Worm (Caenorhabditis elegans): ENCODE data around the gene tba-4.
"Not testable (repeated sequence)": the region's sequence is repeated elsewhere in the genome, so short reads cannot be mapped to it uniquely, and the experiment has no call there.

The tba-4 gene

ce11 chrII:10930678-10931650, 12.5 kb downstream of the tba-4 start:
- TF ChIP-seq ceh-30 (tag; optimal IDR thresholded peaks at IDR 0.05) (no peak), madf-2 (tag; optimal IDR thresholded peaks at IDR 0.05) (no peak), rnt-1 (tag; optimal IDR thresholded peaks at IDR 0.05) (no peak), ceh-19 (GFP tag; optimal IDR thresholded peaks at IDR 0.05) (no peak), fax-1 (tag; optimal IDR thresholded peaks at IDR 0.05) (no peak), ceh-31 (tag; optimal IDR thresholded peaks at IDR 0.05) (no peak)

ce11 chrII:10932305-10932704, 13.8 kb downstream of the tba-4 start:
- no peak for TF ChIP-seq tbx-7 (tag; optimal IDR thresholded peaks at IDR 0.05)
- no peak for TF ChIP-seq K09A11.1 (tag; optimal IDR thresholded peaks at IDR 0.05; ENCODE audit: insufficient read depth)
- no peak for TF ChIP-seq nfya-1 (tag; optimal IDR thresholded peaks at IDR 0.05)

- TF ChIP-seq pax-1 (tag; optimal IDR thresholded peaks at IDR 0.05) (no peak), ceh-30 (tag; optimal IDR thresholded peaks at IDR 0.05) (no peak)
These were observed 15.6 kb downstream of the tba-4 start for ce11 chrII:10933948-10934722.

ce11 chrII:10934786-10935185, 16.3 kb downstream of the tba-4 start, which contains the start of gene R03D7.2:
Gene R03D7.2, minus strand, starts transcription at chrII:10935184.
- TF ChIP-seq pha-2 (tag; optimal IDR thresholded peaks at IDR 0.05) = no peak
- TF ChIP-seq lim-6 (tag; optimal IDR thresholded peaks at IDR 0.05) = no peak
- TF ChIP-seq elt-2 (tag; optimal IDR thresholded peaks at IDR 0.05) = no peak
- TF ChIP-seq ceh-18 (tag; optimal IDR thresholded peaks at IDR 0.05) = no peak
- TF ChIP-seq C38D4.7 (GFP tag; optimal IDR thresholded peaks at IDR 0.05) = no peak

ce11 chrII:10935336-10935735, 16.8 kb downstream of the tba-4 start:
- no peak for TF ChIP-seq odd-2 (tag; optimal IDR thresholded peaks at IDR 0.05)
- TF ChIP-seq hlh-30 (tag; optimal IDR thresholded peaks at IDR 0.05; ENCODE audit: insufficient read depth) = no peak
- TF ChIP-seq pag-3 (tag; optimal IDR thresholded peaks at IDR 0.05; ENCODE audit: borderline replicate concordance) = no peak
- TF ChIP-seq elt-2 (tag; optimal IDR thresholded peaks at IDR 0.05) = no peak
- TF ChIP-seq sox-2 (GFP tag; IDR thresholded peaks at IDR 0.05) = no peak
- TF ChIP-seq ama-1 (optimal IDR thresholded peaks at IDR 0.05) = no peak
- TF ChIP-seq ceh-22 (tag; optimal IDR thresholded peaks at IDR 0.05) = no peak
- TF ChIP-seq K02D7.2 (tag; optimal IDR thresholded peaks at IDR 0.05) = no peak
- no peak for TF ChIP-seq che-1 (tag; optimal IDR thresholded peaks at IDR 0.05)
- no peak for TF ChIP-seq unc-55 (GFP tag; optimal IDR thresholded peaks at IDR 0.05)
- TF ChIP-seq Y22D7AL.16 (tag; optimal IDR thresholded peaks at IDR 0.05) = no peak
- TF ChIP-seq pros-1 (tag; optimal IDR thresholded peaks at IDR 0.05) = no peak
- TF ChIP-seq ets-4 (tag; optimal IDR thresholded peaks at IDR 0.05) = no peak

ce11 chrII:10941918-10942317, 23.4 kb downstream of the tba-4 start, which contains the start of gene R03D7.15:
Gene R03D7.15, plus strand, starts transcription at chrII:10942216.
- not testable (repeated sequence) for TF ChIP-seq eyg-1 (tag; optimal IDR thresholded peaks at IDR 0.05); ceh-2 (tag; optimal IDR thresholded peaks at IDR 0.05); unc-55 (GFP tag; optimal IDR thresholded peaks at IDR 0.05)
